Fruit fly (Drosophila melanogaster): ENCODE results near the gene Ca-beta.
A peak's percentile ranks its signal among the peaks of the same experiment; 100 is the strongest.

The Ca-beta gene

DNA sequence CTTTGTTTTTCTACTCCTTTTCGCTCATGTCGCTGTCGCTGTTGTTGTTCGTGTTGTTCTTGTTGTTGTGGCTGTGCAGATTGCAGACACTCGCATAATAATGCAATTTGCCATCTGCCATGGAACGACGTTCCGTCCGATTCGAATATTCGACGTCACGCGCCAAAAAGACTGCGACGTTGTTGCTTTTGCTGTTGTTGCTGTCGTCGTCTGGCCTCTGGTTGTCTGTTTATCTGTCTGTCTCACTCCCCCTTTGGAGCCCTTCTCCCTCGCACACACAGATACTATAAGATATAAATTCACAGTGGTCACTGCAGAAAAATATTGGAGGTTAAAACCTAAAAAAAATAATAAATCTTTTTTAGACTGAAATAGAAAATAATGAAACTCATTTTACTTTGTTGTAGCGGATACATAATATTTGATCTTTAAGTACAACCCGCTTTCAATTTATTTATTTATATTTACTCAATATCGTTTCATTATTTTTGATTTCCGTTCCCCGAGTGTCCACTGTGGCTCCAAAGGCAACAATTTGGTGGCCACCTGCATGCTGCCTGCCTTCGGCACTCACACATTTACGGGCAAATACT is 16.2 kb upstream of the Ca-beta start (continued):
- TF ChIP-seq CG12744 (GFP tag; optimal IDR thresholded peaks at IDR 0.05) (no peak), lola (GFP tag; optimal IDR thresholded peaks at IDR 0.05) (no peak), CG4404 (GFP tag; IDR thresholded peaks at IDR 0.05) (no peak), esg (GFP tag; conservative IDR thresholded peaks at IDR 0.05) (peak; percentile 38), CG2116 (GFP tag; optimal IDR thresholded peaks at IDR 0.05) (no peak), Gug (GFP tag; IDR thresholded peaks at IDR 0.05) (0 out of 4 replicates have a peak, but pooled peaks have one; percentile 10), exex (tag; optimal IDR thresholded peaks at IDR 0.05) (no peak), CG8924 (tag; optimal IDR thresholded peaks at IDR 0.05) (peak; percentile 47), HLHmδ (GFP tag; optimal IDR thresholded peaks at IDR 0.05) (no peak), Nf-YC (tag; optimal IDR thresholded peaks at IDR 0.05) (peak; percentile 56), CG6813 (GFP tag; optimal IDR thresholded peaks at IDR 0.05) (no peak), CG18262 (tag; optimal IDR thresholded peaks at IDR 0.05) (peak; percentile 55), Bdp1 (GFP tag; optimal IDR thresholded peaks at IDR 0.05) (no peak), CG34422 (GFP tag; IDR thresholded peaks at IDR 0.05) (0 out of 3 replicates have a peak, but pooled peaks have one; percentile 14), ci (GFP tag; IDR thresholded peaks at IDR 0.05) (0 out of 3 replicates have a peak, but pooled peaks have one; percentile 12), trem (tag; optimal IDR thresholded peaks at IDR 0.05) (no peak), fd102C (GFP tag; optimal IDR thresholded peaks at IDR 0.05) (no peak), CG13894 (tag; optimal IDR thresholded peaks at IDR 0.05) (no peak), pita (GFP tag; optimal IDR thresholded peaks at IDR 0.05) (no peak), CG8944 (GFP tag; optimal IDR thresholded peaks at IDR 0.05) (no peak), tgo (GFP tag; IDR thresholded peaks at IDR 0.05) (peak; percentile 40; the same call in 2 of the 3 replicates), CG4707 (GFP tag; optimal IDR thresholded peaks at IDR 0.05) (no peak), run (tag; optimal IDR thresholded peaks at IDR 0.05) (peak; percentile 6), Fer2 (tag; optimal IDR thresholded peaks at IDR 0.05) (no peak), Mrtf (GFP tag; IDR thresholded peaks at IDR 0.05) (no peak), Lhr (GFP tag; optimal IDR thresholded peaks at IDR 0.05) (no peak), D (optimal IDR thresholded peaks at IDR 0.05) (peak; percentile 6), D (GFP tag; optimal IDR thresholded peaks at IDR 0.05) (peak; percentile 19), ssp (GFP tag; IDR thresholded peaks at IDR 0.05) (0 out of 2 replicates have a peak, but pooled peaks have one; percentile 29), CG17385 (GFP tag; optimal IDR thresholded peaks at IDR 0.05) (peak; percentile 41), CG4730 (GFP tag; IDR thresholded peaks at IDR 0.05) (no peak), fd64A (GFP tag; optimal IDR thresholded peaks at IDR 0.05) (no peak), NFAT (GFP tag; IDR thresholded peaks at IDR 0.05) (no peak), phol (tag; optimal IDR thresholded peaks at IDR 0.05) (peak; percentile 62), crc (GFP tag; optimal IDR thresholded peaks at IDR 0.05) (no peak), klu (GFP tag; IDR thresholded peaks at IDR 0.05) (no peak), nau (GFP tag; optimal IDR thresholded peaks at IDR 0.05) (no peak), trh (GFP tag; optimal IDR thresholded peaks at IDR 0.05) (no peak), ara (GFP tag; IDR thresholded peaks at IDR 0.05) (no peak), CG17829 (tag; optimal IDR thresholded peaks at IDR 0.05) (peak; percentile 49), shn (GFP tag; optimal IDR thresholded peaks at IDR 0.05) (no peak), stc (GFP tag; IDR thresholded peaks at IDR 0.05) (0 out of 2 replicates have a peak, but pooled peaks have one; percentile 23), Sin3A (optimal IDR thresholded peaks at IDR 0.05) (no peak), pb (GFP tag; optimal IDR thresholded peaks at IDR 0.05) (no peak), sob (GFP tag; IDR thresholded peaks at IDR 0.05) (0 out of 2 replicates have a peak, but pooled peaks have one; percentile 12), CG18476 (GFP tag; optimal IDR thresholded peaks at IDR 0.05) (peak; percentile 3), CG10366 (GFP tag; IDR thresholded peaks at IDR 0.05) (peak; percentile 46), Ptx1 (GFP tag; IDR thresholded peaks at IDR 0.05) (peak; percentile 65; the same call in 1 of the 2 replicates), CG2889 (GFP tag; IDR thresholded peaks at IDR 0.05) (no peak), sens (GFP tag) (no peak), corto (GFP tag; optimal IDR thresholded peaks at IDR 0.05) (peak; percentile 51)
